Worm (Caenorhabditis elegans): ENCODE results near the gene Y102A11A.1.

The Y102A11A.1 gene

ce11 chrX:2044541-2045168, 7.0 kb upstream of the Y102A11A.1 start:
- no peak for TF ChIP-seq unc-62 (GFP tag; optimal IDR thresholded peaks at IDR 0.05)

ce11 chrX:2045603-2046002, 6.0 kb upstream of the Y102A11A.1 start:
- no peak for TF ChIP-seq unc-62 (GFP tag; optimal IDR thresholded peaks at IDR 0.05)

- no peak for TF ChIP-seq unc-62 (GFP tag; optimal IDR thresholded peaks at IDR 0.05)
Measured at ce11 chrX:2046124-2046722, 5.4 kb upstream of the Y102A11A.1 start, which contains the start of gene igcm-4. igcm-4 (minus strand) TSS chrX:2046360.

- TF ChIP-seq unc-62 (GFP tag; optimal IDR thresholded peaks at IDR 0.05) = no peak
Measured at ce11 chrX:2047208-2047946, 4.2 kb upstream of the Y102A11A.1 start.

ce11 chrX:2048865-2049405, 2.7 kb upstream of the Y102A11A.1 start:
- TF ChIP-seq unc-62 (GFP tag; optimal IDR thresholded peaks at IDR 0.05) = no peak

- no peak for TF ChIP-seq unc-62 (GFP tag; optimal IDR thresholded peaks at IDR 0.05)
Measured at ce11 chrX:2050212-2050611, 1.4 kb upstream of the Y102A11A.1 start.

- TF ChIP-seq unc-62 (GFP tag; optimal IDR thresholded peaks at IDR 0.05) = no peak
Measured at ce11 chrX:2064730-2065129, 13.1 kb downstream of the Y102A11A.1 start, which contains the start of gene F49H12.7. F49H12.7 (plus strand) TSS chrX:2065030.

ce11 chrX:2068294-2068693, 16.7 kb downstream of the Y102A11A.1 start:
- TF ChIP-seq unc-62 (GFP tag; optimal IDR thresholded peaks at IDR 0.05) = no peak

ce11 chrX:2070418-2070996, 18.9 kb downstream of the Y102A11A.1 start, which contains the start of gene acl-4:
acl-4 (minus strand) TSS chrX:2070444.
- no peak for TF ChIP-seq unc-62 (GFP tag; optimal IDR thresholded peaks at IDR 0.05)

- no peak for TF ChIP-seq unc-62 (GFP tag; optimal IDR thresholded peaks at IDR 0.05)
Measured at ce11 chrX:2071392-2072001, 19.9 kb downstream of the Y102A11A.1 start.

- TF ChIP-seq unc-62 (GFP tag; optimal IDR thresholded peaks at IDR 0.05) = no peak
Measured at ce11 chrX:2074055-2074454, 22.4 kb downstream of the Y102A11A.1 start, which contains the start of gene txdc-12.2. txdc-12.2 (plus strand) TSS chrX:2074450.

ce11 chrX:2075169-2075568, 23.5 kb downstream of the Y102A11A.1 start:
- no peak for TF ChIP-seq unc-62 (GFP tag; optimal IDR thresholded peaks at IDR 0.05)

- no peak for TF ChIP-seq unc-62 (GFP tag; optimal IDR thresholded peaks at IDR 0.05)
Measured at ce11 chrX:2078822-2079221, 27.2 kb downstream of the Y102A11A.1 start.

ce11 chrX:2079536-2079935, 27.9 kb downstream of the Y102A11A.1 start, which contains the start of gene F49H12.4:
F49H12.4 (plus strand) TSS chrX:2079836.
- no peak for TF ChIP-seq unc-62 (GFP tag; optimal IDR thresholded peaks at IDR 0.05)

ce11 chrX:2084019-2084418, 32.4 kb downstream of the Y102A11A.1 start, which contains the start of gene F49H12.3:
F49H12.3 (plus strand) TSS chrX:2084375.
- no peak for TF ChIP-seq unc-62 (GFP tag; optimal IDR thresholded peaks at IDR 0.05)
